Worm (Caenorhabditis elegans): ENCODE results near the gene prdx-2.

The prdx-2 gene

DNA sequence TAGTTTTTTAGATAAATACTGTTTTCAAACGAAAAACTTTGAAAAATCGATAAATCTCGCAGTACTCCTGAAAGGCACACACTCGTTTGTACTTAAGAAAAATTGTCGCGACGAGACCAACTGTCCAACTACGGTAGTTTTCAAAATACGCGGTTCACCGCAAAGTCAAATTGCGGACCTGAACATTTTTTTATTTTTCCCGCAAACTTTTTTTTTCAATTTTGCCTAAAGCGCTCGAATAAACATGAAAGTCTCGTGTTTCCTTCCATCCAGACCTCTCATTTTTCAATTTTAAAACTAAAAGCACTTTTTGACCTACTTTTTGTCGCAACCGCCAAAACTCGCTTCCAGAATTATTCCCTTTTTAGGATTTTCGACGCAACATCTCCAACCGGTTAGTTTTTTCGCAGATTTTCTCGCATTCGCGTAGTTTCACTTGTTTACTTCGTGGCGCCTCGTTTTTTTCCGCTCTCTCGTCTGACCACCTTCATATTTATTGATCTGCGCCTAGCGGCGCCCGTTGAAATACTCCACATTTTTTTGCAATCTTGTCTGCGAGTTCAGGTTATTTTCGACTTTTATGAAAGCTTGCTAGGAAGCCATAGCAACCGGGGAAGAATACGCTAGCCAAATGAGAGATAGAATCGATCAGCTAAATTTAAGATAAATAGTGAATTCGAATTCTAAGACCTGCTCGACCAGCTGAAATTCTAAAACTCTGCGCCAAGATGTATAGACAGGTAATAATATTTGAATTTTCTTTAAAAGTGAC, at the start of gene prdx-2:
Gene prdx-2, plus strand, starts transcription at position 729 of the 772 bp plus-strand sequence.
- TF ChIP-seq scrt-1 (GFP tag; IDR thresholded peaks at IDR 0.05) (no peak), tra-4 (tag; optimal IDR thresholded peaks at IDR 0.05) (no peak), ama-1 (optimal IDR thresholded peaks at IDR 0.05) (no peak), hmg-4 (GFP tag; optimal IDR thresholded peaks at IDR 0.05) (no peak), tbx-37 (GFP tag; conservative IDR thresholded peaks at IDR 0.05) (no peak), ets-7 (tag; optimal IDR thresholded peaks at IDR 0.05) (no peak), aly-1 (tag; optimal IDR thresholded peaks at IDR 0.05) (no peak), flt-1 (GFP tag; IDR thresholded peaks at IDR 0.05) (no peak), ceh-36 (tag; optimal IDR thresholded peaks at IDR 0.05) (no peak), hnd-1 (tag; optimal IDR thresholded peaks at IDR 0.05) (no peak), sea-1 (GFP tag; conservative IDR thresholded peaks at IDR 0.05) (no peak), hmbx-1 (tag; optimal IDR thresholded peaks at IDR 0.05) (no peak)

DNA sequence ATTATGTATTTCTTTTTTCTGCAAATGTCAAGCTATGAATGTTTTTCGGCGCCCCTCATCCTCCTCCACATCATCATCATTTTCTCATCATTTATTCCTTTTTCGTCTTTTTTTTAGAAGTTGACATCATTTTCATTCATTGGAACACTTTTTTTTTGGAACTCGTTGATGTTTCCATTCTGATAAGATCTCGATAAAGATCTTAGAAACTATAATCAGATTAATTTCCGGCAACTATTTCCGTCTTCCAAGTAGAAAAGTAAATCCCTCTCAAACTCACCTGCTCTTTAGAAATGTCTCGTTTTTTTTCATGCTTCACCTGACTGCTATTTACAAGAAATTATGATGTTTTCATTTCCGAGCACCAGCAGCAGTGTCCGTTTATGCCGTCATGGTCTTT, 49.1 kb upstream of the prdx-2 start:
- TF ChIP-seq ceh-13 (GFP tag; optimal IDR thresholded peaks at IDR 0.05) = no peak
- TF ChIP-seq tra-4 (tag; optimal IDR thresholded peaks at IDR 0.05) = no peak

DNA sequence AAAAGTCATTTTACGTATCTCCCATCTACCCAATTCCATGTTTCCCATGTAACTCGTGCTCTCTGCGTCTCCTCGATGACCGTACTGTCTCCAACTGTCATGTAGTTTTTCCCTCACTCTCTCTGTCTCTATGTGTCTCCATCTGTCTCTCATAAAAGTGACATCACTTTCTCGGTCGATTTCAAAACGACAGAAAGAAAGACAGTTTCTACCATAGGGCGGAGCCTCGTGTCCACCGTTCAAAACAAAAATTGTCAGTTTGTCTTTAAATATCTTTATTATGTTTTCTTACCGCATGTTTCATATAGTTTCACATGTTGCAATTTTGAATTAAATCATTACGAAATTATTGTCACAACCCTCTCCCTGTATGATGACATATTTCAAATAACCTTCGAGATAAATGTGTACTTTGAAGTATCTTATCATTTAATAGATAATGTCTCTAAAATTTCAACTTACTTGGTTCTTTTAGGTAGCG, 47.7 kb upstream of the prdx-2 start:
- TF ChIP-seq scrt-1 (GFP tag; IDR thresholded peaks at IDR 0.05) (no peak), ama-1 (optimal IDR thresholded peaks at IDR 0.05) (no peak), tbx-11 (GFP tag; IDR thresholded peaks at IDR 0.05) (no peak), F13C5.2 (tag; optimal IDR thresholded peaks at IDR 0.05) (peak; percentile 12)

DNA sequence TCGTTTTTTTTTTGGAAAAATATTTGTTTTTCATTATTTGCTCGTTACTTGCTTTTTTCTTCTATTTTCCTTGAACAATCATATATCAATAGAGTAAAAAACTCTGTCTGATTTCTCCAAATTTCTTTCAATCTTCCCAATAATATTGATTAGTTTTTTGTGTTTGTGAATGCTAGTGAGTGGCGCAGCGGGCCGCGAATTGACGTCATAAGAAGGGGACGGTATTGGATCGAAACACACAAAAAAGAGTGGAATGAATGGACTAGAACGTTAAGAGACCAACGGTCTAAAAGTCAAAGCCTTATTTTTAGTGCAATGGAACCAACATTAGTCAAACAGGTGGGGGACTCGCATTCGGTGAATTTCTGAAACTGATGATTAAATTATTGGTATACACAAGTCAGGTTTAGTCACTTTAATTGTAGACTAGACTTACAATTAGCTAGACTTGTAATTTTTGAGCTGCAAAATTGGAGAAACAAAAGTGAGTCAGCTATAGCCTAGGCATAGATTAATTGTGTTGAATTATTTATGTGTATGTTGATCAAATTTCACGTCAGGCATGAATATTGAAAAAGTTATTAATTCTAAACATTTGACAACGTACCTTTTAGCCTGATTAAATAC, 46.2 kb upstream of the prdx-2 start:
- TF ChIP-seq B0310.2 (tag; optimal IDR thresholded peaks at IDR 0.05) = no peak
- no peak for TF ChIP-seq tbx-11 (GFP tag; IDR thresholded peaks at IDR 0.05)
- TF ChIP-seq sea-1 (GFP tag; conservative IDR thresholded peaks at IDR 0.05) = no peak
- TF ChIP-seq flt-1 (GFP tag; IDR thresholded peaks at IDR 0.05) = no peak
- no peak for TF ChIP-seq hmg-4 (GFP tag; optimal IDR thresholded peaks at IDR 0.05)
- no peak for TF ChIP-seq hmbx-1 (tag; optimal IDR thresholded peaks at IDR 0.05)
- no peak for TF ChIP-seq tbx-37 (GFP tag; conservative IDR thresholded peaks at IDR 0.05)
- no peak for TF ChIP-seq ets-7 (tag; optimal IDR thresholded peaks at IDR 0.05)

- TF ChIP-seq F13C5.2 (tag; optimal IDR thresholded peaks at IDR 0.05) (no peak), hnd-1 (tag; optimal IDR thresholded peaks at IDR 0.05) (no peak), sea-1 (GFP tag; conservative IDR thresholded peaks at IDR 0.05) (no peak), tbx-37 (GFP tag; conservative IDR thresholded peaks at IDR 0.05) (no peak), tra-4 (tag; optimal IDR thresholded peaks at IDR 0.05) (no peak), B0310.2 (tag; optimal IDR thresholded peaks at IDR 0.05) (no peak), aly-1 (tag; optimal IDR thresholded peaks at IDR 0.05) (no peak), hmbx-1 (tag; optimal IDR thresholded peaks at IDR 0.05) (no peak), pes-1 (GFP tag; IDR thresholded peaks at IDR 0.05) (no peak), hmg-4 (GFP tag; optimal IDR thresholded peaks at IDR 0.05) (no peak), scrt-1 (GFP tag; IDR thresholded peaks at IDR 0.05) (no peak), ceh-13 (GFP tag; optimal IDR thresholded peaks at IDR 0.05) (no peak), flt-1 (GFP tag; IDR thresholded peaks at IDR 0.05) (no peak)
Observed at ce11 chrII:5332345-5333124, 45.5 kb upstream of the prdx-2 start.

DNA sequence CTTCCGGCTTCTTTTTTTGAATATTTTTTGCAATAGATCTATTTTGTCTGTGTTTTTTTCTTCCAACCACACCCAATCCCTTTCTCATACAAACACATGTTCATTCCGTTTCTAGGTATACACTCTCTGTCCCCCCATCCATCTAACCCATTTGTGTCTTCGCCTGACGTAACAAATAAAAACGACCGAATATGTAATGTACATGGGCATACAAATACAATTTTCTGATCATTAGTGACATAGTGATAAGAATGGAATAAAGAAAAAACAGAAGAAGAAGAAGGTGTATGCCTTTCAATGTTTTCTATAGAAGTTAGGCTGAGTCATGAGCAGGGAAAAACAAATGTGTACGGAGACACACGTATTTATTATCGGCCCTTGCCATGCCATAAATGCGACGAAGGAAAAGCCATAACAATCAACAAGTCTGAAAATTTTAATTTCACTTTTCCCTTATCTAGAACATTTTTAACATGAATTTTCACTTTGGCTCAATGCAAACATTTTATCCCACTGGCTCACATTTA, 44.2 kb upstream of the prdx-2 start:
- TF ChIP-seq aly-1 (tag; optimal IDR thresholded peaks at IDR 0.05) = no peak
- no peak for TF ChIP-seq ets-7 (tag; optimal IDR thresholded peaks at IDR 0.05)
- no peak for TF ChIP-seq scrt-1 (GFP tag; IDR thresholded peaks at IDR 0.05)
- TF ChIP-seq ama-1 (optimal IDR thresholded peaks at IDR 0.05) = no peak
- no peak for TF ChIP-seq ceh-13 (GFP tag; optimal IDR thresholded peaks at IDR 0.05)
- no peak for TF ChIP-seq flt-1 (GFP tag; IDR thresholded peaks at IDR 0.05)
- TF ChIP-seq ceh-36 (tag; optimal IDR thresholded peaks at IDR 0.05) = no peak
- no peak for TF ChIP-seq pes-1 (GFP tag; IDR thresholded peaks at IDR 0.05)
- TF ChIP-seq sea-1 (GFP tag; conservative IDR thresholded peaks at IDR 0.05) = no peak
- no peak for TF ChIP-seq B0310.2 (tag; optimal IDR thresholded peaks at IDR 0.05)
- no peak for TF ChIP-seq F13C5.2 (tag; optimal IDR thresholded peaks at IDR 0.05)
- TF ChIP-seq hmbx-1 (tag; optimal IDR thresholded peaks at IDR 0.05) = no peak
- TF ChIP-seq tbx-37 (GFP tag; conservative IDR thresholded peaks at IDR 0.05) = no peak
- TF ChIP-seq tra-4 (tag; optimal IDR thresholded peaks at IDR 0.05) = no peak
- TF ChIP-seq hmg-4 (GFP tag; optimal IDR thresholded peaks at IDR 0.05) = no peak
- no peak for TF ChIP-seq hnd-1 (tag; optimal IDR thresholded peaks at IDR 0.05)
- TF ChIP-seq tbx-11 (GFP tag; IDR thresholded peaks at IDR 0.05) = no peak

ce11 chrII:5334628-5335027, 43.4 kb upstream of the prdx-2 start:
- TF ChIP-seq ets-7 (tag; optimal IDR thresholded peaks at IDR 0.05) = no peak
- TF ChIP-seq aly-1 (tag; optimal IDR thresholded peaks at IDR 0.05) = no peak
- no peak for TF ChIP-seq tbx-37 (GFP tag; conservative IDR thresholded peaks at IDR 0.05)
- no peak for TF ChIP-seq hmbx-1 (tag; optimal IDR thresholded peaks at IDR 0.05)
- TF ChIP-seq hnd-1 (tag; optimal IDR thresholded peaks at IDR 0.05) = no peak
- no peak for TF ChIP-seq tra-4 (tag; optimal IDR thresholded peaks at IDR 0.05)
- no peak for TF ChIP-seq ceh-36 (tag; optimal IDR thresholded peaks at IDR 0.05)
- no peak for TF ChIP-seq B0310.2 (tag; optimal IDR thresholded peaks at IDR 0.05)
- no peak for TF ChIP-seq sea-1 (GFP tag; conservative IDR thresholded peaks at IDR 0.05)
- TF ChIP-seq scrt-1 (GFP tag; IDR thresholded peaks at IDR 0.05) = no peak
- no peak for TF ChIP-seq ceh-13 (GFP tag; optimal IDR thresholded peaks at IDR 0.05)
- TF ChIP-seq flt-1 (GFP tag; IDR thresholded peaks at IDR 0.05) = no peak
- no peak for TF ChIP-seq pes-1 (GFP tag; IDR thresholded peaks at IDR 0.05)
- TF ChIP-seq tbx-11 (GFP tag; IDR thresholded peaks at IDR 0.05) = no peak
- no peak for TF ChIP-seq ama-1 (optimal IDR thresholded peaks at IDR 0.05)
- no peak for TF ChIP-seq F13C5.2 (tag; optimal IDR thresholded peaks at IDR 0.05)

All from whole organism, early embryonic.